Fruit fly (Drosophila melanogaster) whole organism, embryonic: Measurements from ENCODE around the gene CG32388.

Experiments used
- Adf1 ChIP-seq: fragments of 200-800 bp; sonication (Bioruptor generic); IDR thresholded peaks from 2 replicates; pipeline ENCODE4 v1.3.6; 2022; ENCODE audit warnings: missing biosample characterization, missing genetic modification characterization
- Asciz ChIP-seq: fragments of 200-800 bp; sonication (Bioruptor generic); optimal IDR thresholded peaks from 2 replicates; lab custom pipeline; 2017; ENCODE audit warnings: missing biosample characterization, mild to moderate bottlenecking, missing genetic modification characterization, missing genetic modification reagents
- CG10274 ChIP-seq: fragments of 200-800 bp; sonication (Bioruptor generic); optimal IDR thresholded peaks from 3 replicates; lab custom pipeline; 2017; ENCODE audit warnings: missing biosample characterization, mild to moderate bottlenecking, missing genetic modification characterization
- CG10321 ChIP-seq: fragments of 200-800 bp; sonication (Bioruptor generic); IDR thresholded peaks from 2 replicates; pipeline ENCODE4 v1.3.6; 2022; ENCODE audit warnings: missing biosample characterization, missing genetic modification characterization
- CG11560 ChIP-seq: fragments of 200-800 bp; sonication (Bioruptor generic); IDR thresholded peaks from 3 replicates; pipeline ENCODE4 v1.3.6; 2022; ENCODE audit warnings: missing biosample characterization, missing genetic modification characterization
- CG12071 ChIP-seq: fragments of 200-800 bp; sonication (Bioruptor generic); optimal IDR thresholded peaks from 3 replicates; lab custom pipeline; 2018; ENCODE audit warnings: missing biosample characterization, mild to moderate bottlenecking, missing genetic modification characterization
- CG12104 ChIP-seq: fragments of 200-800 bp; sonication (Bioruptor generic); optimal IDR thresholded peaks from 3 replicates; lab custom pipeline; 2016; ENCODE audit warnings: missing biosample characterization, missing genetic modification characterization
- CG1233 ChIP-seq: fragments of 200-800 bp; sonication (Bioruptor generic); optimal IDR thresholded peaks from 4 replicates; lab custom pipeline; 2018; ENCODE audit warnings: missing biosample characterization, mild to moderate bottlenecking, missing genetic modification characterization
- CG13287 ChIP-seq: fragments of 200-800 bp; sonication (Bioruptor generic); IDR thresholded peaks from 2 replicates; pipeline ENCODE4 v1.3.6; 2022; ENCODE audit warnings: missing biosample characterization, missing genetic modification characterization; ENCODE audit not compliant: partially characterized antibody
- CG14441 ChIP-seq: fragments of 200-800 bp; sonication (Bioruptor generic); IDR thresholded peaks from 2 replicates; pipeline ENCODE4 v1.3.6; 2022; ENCODE audit warnings: missing biosample characterization, missing genetic modification characterization
- CG2202 ChIP-seq: fragments of 200-800 bp; sonication (Bioruptor generic); optimal IDR thresholded peaks from 2 replicates; lab custom pipeline; 2018; ENCODE audit warnings: missing biosample characterization, mild to moderate bottlenecking, missing genetic modification characterization
- CG30431 ChIP-seq: fragments of 200-800 bp; sonication (Bioruptor generic); optimal IDR thresholded peaks from 2 replicates; lab custom pipeline; 2017; ENCODE audit warnings: missing biosample characterization, missing genetic modification characterization
- CG31388 ChIP-seq: fragments of 200-800 bp; sonication (Bioruptor generic); optimal IDR thresholded peaks from 2 replicates; lab custom pipeline; 2016; ENCODE audit warnings: missing biosample characterization, missing genetic modification characterization
- CG43689 ChIP-seq: fragments of 200-800 bp; sonication (Bioruptor generic); IDR thresholded peaks from 2 replicates; pipeline ENCODE4 v1.3.6; 2022; ENCODE audit warnings: missing biosample characterization, missing genetic modification characterization
- CG7745 ChIP-seq: fragments of 200-800 bp; sonication (Bioruptor generic); optimal IDR thresholded peaks from 2 replicates; lab custom pipeline; 2018; ENCODE audit warnings: missing biosample characterization, mild to moderate bottlenecking, missing genetic modification characterization, moderate library complexity
- CG8290 ChIP-seq, 3 experiments: fragments of 200-800 bp; sonication (Bioruptor generic); optimal IDR thresholded peaks; 2 replicates each; lab custom pipeline; 2016 to 2019; ENCODE audit warnings: missing biosample characterization in 3 of 3, missing genetic modification characterization in 3 of 3, mild to moderate bottlenecking in 2 of 3, moderate library complexity in 1 of 3
- CG9817 ChIP-seq: fragments of 200-800 bp; sonication (Bioruptor generic); optimal IDR thresholded peaks from 2 replicates; lab custom pipeline; 2018; ENCODE audit warnings: missing biosample characterization, mild to moderate bottlenecking, missing genetic modification characterization, moderate library complexity
- Dek ChIP-seq: fragments of 200-800 bp; sonication (Bioruptor generic); optimal IDR thresholded peaks from 3 replicates; lab custom pipeline; 2019; ENCODE audit warnings: missing biosample characterization, mild to moderate bottlenecking, missing genetic modification characterization, moderate library complexity
- Ets65A ChIP-seq: fragments of 200-800 bp; sonication (Bioruptor generic); peaks from one replicate; lab custom pipeline; 2016; ENCODE audit warnings: missing biosample characterization, missing genetic modification characterization
- Fer1 ChIP-seq: fragments of 200-800 bp; sonication (Bioruptor generic); optimal IDR thresholded peaks from 2 replicates; lab custom pipeline; 2017; ENCODE audit warnings: missing biosample characterization, mild to moderate bottlenecking, missing genetic modification characterization
- Lim3 ChIP-seq: fragments of 200-800 bp; sonication (Bioruptor generic); IDR thresholded peaks from 2 replicates; pipeline ENCODE4 v1.3.6; 2022; ENCODE audit warnings: missing biosample characterization, missing genetic modification characterization
- Meics ChIP-seq: fragments of 200-800 bp; sonication (Bioruptor generic); optimal IDR thresholded peaks from 2 replicates; lab custom pipeline; 2017; ENCODE audit warnings: missing biosample characterization, mild to moderate bottlenecking, missing genetic modification characterization
- Mrtf ChIP-seq: fragments of 200-800 bp; sonication (Bioruptor generic); IDR thresholded peaks from 3 replicates; pipeline ENCODE4 v1.3.6; 2022; ENCODE audit warnings: missing biosample characterization, missing genetic modification characterization
- Pdp1 ChIP-seq, 2 experiments: fragments of 200-800 bp; sonication (Bioruptor generic); optimal IDR thresholded peaks; 3 replicates each; lab custom pipeline; 2016; ENCODE audit warnings: missing biosample characterization in 2 of 2, missing genetic modification characterization in 2 of 2, mild to moderate bottlenecking in 1 of 2, moderate library complexity in 1 of 2
- Poxn ChIP-seq: fragments of 200-800 bp; sonication (Bioruptor generic); IDR thresholded peaks from 2 replicates; pipeline ENCODE4 v1.3.6; 2022; ENCODE audit warnings: missing biosample characterization, missing genetic modification characterization
- Rx ChIP-seq: fragments of 200-800 bp; sonication (Bioruptor generic); IDR thresholded peaks from 2 replicates; pipeline ENCODE4 v1.3.6; 2022; ENCODE audit warnings: missing biosample characterization, missing genetic modification characterization
- TFAM ChIP-seq: fragments of 200-800 bp; sonication (Bioruptor generic); optimal IDR thresholded peaks from 2 replicates; lab custom pipeline; 2017; ENCODE audit warnings: missing biosample characterization, missing genetic modification characterization, inconsistent platforms
- Usf ChIP-seq: fragments of 200-800 bp; sonication (Bioruptor generic); optimal IDR thresholded peaks from 2 replicates; lab custom pipeline; 2017; ENCODE audit warnings: missing genotype, missing biosample characterization, missing genetic modification characterization
- amos ChIP-seq: fragments of 200-800 bp; sonication (Bioruptor generic); IDR thresholded peaks from 2 replicates; pipeline ENCODE4 v1.3.6; 2022; ENCODE audit warnings: missing biosample characterization, missing genetic modification characterization; ENCODE audit not compliant: partially characterized antibody
- az2 ChIP-seq: fragments of 200-800 bp; sonication (Bioruptor generic); optimal IDR thresholded peaks from 3 replicates; lab custom pipeline; 2016; ENCODE audit warnings: missing biosample characterization, missing genetic modification characterization
- chm ChIP-seq: fragments of 200-800 bp; sonication (Bioruptor generic); IDR thresholded peaks from 2 replicates; pipeline ENCODE4 v1.3.6; 2022; ENCODE audit warnings: missing biosample characterization, missing genetic modification characterization
- ci ChIP-seq: fragments of 200-800 bp; sonication (Bioruptor generic); IDR thresholded peaks from 3 replicates; pipeline ENCODE4 v1.3.6; 2022; ENCODE audit warnings: missing biosample characterization, missing genetic modification characterization
- crp ChIP-seq, 2 experiments: fragments of 200-800 bp; sonication (Bioruptor generic); optimal IDR thresholded peaks; 2 replicates in 1 of 2; 3 replicates in 1 of 2; lab custom pipeline; 2017; ENCODE audit warnings: missing biosample characterization in 2 of 2, missing genetic modification characterization in 2 of 2, mild to moderate bottlenecking in 1 of 2, moderate library complexity in 1 of 2
- dimm ChIP-seq: fragments of 200-800 bp; sonication (Bioruptor generic); IDR thresholded peaks from 2 replicates; pipeline ENCODE4 v1.3.6; 2022; ENCODE audit warnings: missing biosample characterization, missing genetic modification characterization
- gt ChIP-seq: fragments of 200-800 bp; sonication (Bioruptor generic); IDR thresholded peaks from 2 replicates; pipeline ENCODE4 v1.3.6; 2022; ENCODE audit warnings: missing biosample characterization, missing genetic modification characterization
- lbe ChIP-seq: fragments of 200-800 bp; sonication (Bioruptor generic); optimal IDR thresholded peaks from 2 replicates; lab custom pipeline; 2016; ENCODE audit warnings: missing biosample characterization, mild to moderate bottlenecking, missing genetic modification characterization
- nerfin-1 ChIP-seq: fragments of 200-800 bp; sonication (Bioruptor generic); optimal IDR thresholded peaks from 3 replicates; lab custom pipeline; 2019; ENCODE audit warnings: missing biosample characterization, mild to moderate bottlenecking, missing genetic modification characterization, moderate library complexity
- pb ChIP-seq: fragments of 200-800 bp; sonication (Bioruptor generic); optimal IDR thresholded peaks from 3 replicates; lab custom pipeline; 2016; ENCODE audit warnings: missing biosample characterization, missing genetic modification characterization
- phol ChIP-seq: fragments of 200-800 bp; sonication (Bioruptor generic); optimal IDR thresholded peaks from 3 replicates; lab custom pipeline; 2018; ENCODE audit warnings: missing biosample characterization, mild to moderate bottlenecking, missing genetic modification characterization, moderate library complexity
- ranshi ChIP-seq: fragments of 200-800 bp; sonication (Bioruptor generic); IDR thresholded peaks from 2 replicates; pipeline ENCODE4 v1.3.6; 2022; ENCODE audit warnings: missing biosample characterization, missing genetic modification characterization
- rib ChIP-seq: fragments of 200-800 bp; sonication (Bioruptor generic); IDR thresholded peaks from 2 replicates; pipeline ENCODE4 v1.3.6; 2022; ENCODE audit warnings: missing biosample characterization, missing genetic modification characterization
- seq ChIP-seq: fragments of 200-800 bp; sonication (Bioruptor generic); IDR thresholded peaks from 2 replicates; pipeline ENCODE4 v1.3.6; 2022; ENCODE audit warnings: missing biosample characterization, missing genetic modification characterization
- sima ChIP-seq: fragments of 200-800 bp; sonication (Bioruptor generic); optimal IDR thresholded peaks from 2 replicates; lab custom pipeline; 2016; ENCODE audit warnings: missing biosample characterization, missing genetic modification characterization
- slbo ChIP-seq: fragments of 200-800 bp; sonication (Bioruptor generic); IDR thresholded peaks from 2 replicates; pipeline ENCODE4 v1.3.6; 2022; ENCODE audit warnings: missing biosample characterization, missing genetic modification characterization
- sob ChIP-seq: fragments of 200-800 bp; sonication (Bioruptor generic); IDR thresholded peaks from 2 replicates; pipeline ENCODE4 v1.3.6; 2022; ENCODE audit warnings: missing biosample characterization, missing genetic modification characterization
- sqz ChIP-seq: fragments of 200-800 bp; sonication (Bioruptor generic); optimal IDR thresholded peaks from 3 replicates; lab custom pipeline; 2018; ENCODE audit warnings: missing biosample characterization, mild to moderate bottlenecking, missing genetic modification characterization
- tx ChIP-seq: fragments of 200-800 bp; sonication (Bioruptor generic); optimal IDR thresholded peaks from 2 replicates; lab custom pipeline; 2016; ENCODE audit warnings: missing biosample characterization, missing genetic modification characterization
- wek ChIP-seq: fragments of 200-800 bp; sonication (Bioruptor generic); optimal IDR thresholded peaks from 3 replicates; lab custom pipeline; 2018; ENCODE audit warnings: missing biosample characterization, mild to moderate bottlenecking, missing genetic modification characterization, moderate library complexity
- z ChIP-seq: fragments of 200-800 bp; sonication (Bioruptor generic); IDR thresholded peaks from 3 replicates; pipeline ENCODE4 v1.3.6; 2022; ENCODE audit warnings: missing biosample characterization, missing genetic modification characterization

CG32388 gene

DNA sequence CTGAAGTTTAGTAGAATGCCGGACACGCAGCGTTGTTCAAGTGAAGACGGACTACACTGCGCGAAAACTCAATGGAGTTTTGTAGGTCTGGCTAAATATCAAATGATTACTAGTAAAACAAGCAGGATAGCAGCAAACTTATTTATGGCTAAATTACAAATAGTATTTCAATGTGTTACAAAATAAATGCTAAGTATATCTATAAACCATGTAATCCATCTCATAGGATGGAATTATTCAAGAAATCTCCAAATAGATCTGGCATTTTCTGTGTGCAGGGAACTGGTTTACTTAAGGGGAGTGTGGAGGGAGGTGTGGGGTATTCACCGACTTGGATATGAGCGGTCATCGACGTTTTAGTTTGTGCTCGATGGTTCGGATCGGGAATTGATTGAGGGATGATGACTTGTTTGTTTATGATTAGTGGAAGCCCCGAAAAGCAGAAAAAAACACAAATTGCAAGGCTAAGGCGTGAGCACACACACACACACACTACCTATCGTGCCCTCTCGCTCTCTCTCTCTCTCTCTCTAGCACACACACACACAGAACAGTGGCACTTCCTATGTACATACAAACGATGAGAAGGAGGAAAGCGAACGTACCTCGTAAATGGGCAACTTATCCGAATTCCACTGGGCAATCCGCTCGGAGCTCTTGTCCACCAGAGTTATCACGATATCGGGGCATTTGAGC is 20.4 kb downstream of the CG32388 start (continued):
- TF ChIP-seq wek (peak; percentile 70), CG11560 (peak; percentile 41; the same call in 1 of the 3 replicates), CG1233 (GFP tag; lab: Kevin White, UChicago) (peak; percentile 72), lbe (no peak), Usf (GFP tag; lab: Kevin White, UChicago) (peak; percentile 54), CG30431 (peak; percentile 70), Pdp1 (GFP tag; optimal IDR thresholded peaks at IDR 0.05; lab: Kevin White, UChicago) (peak; percentile 74 to 75), CG12071 (GFP tag; lab: Kevin White, UChicago) (peak; percentile 73), sob (GFP tag; lab: Robert Waterston, UW) (peak; percentile 71), slbo (peak; percentile 74), CG43689 (GFP tag; lab: Robert Waterston, UW) (0 out of 2 replicates have a peak, but pooled peaks have one; percentile 30), sima (peak; percentile 27), CG2202 (tag; lab: Kevin White, UChicago) (peak; percentile 69), Asciz (peak; percentile 65), Adf1 (GFP tag; lab: Robert Waterston, UW) (peak; percentile 30; the same call in 1 of the 2 replicates), CG10274 (GFP tag; lab: Kevin White, UChicago) (peak; percentile 35), TFAM (peak; percentile 40), Fer1 (peak; percentile 78), tx (GFP tag; lab: Kevin White, UChicago) (peak; percentile 78), Rx (GFP tag; lab: Robert Waterston, UW) (no peak), CG7745 (tag; lab: Kevin White, UChicago) (no peak), az2 (GFP tag; lab: Kevin White, UChicago) (peak; percentile 85), rib (GFP tag; lab: Robert Waterston, UW) (no peak), CG8290 (GFP tag; optimal IDR thresholded peaks at IDR 0.05; lab: Kevin White, UChicago) (peak; percentile 38), CG8290 (tag; optimal IDR thresholded peaks at IDR 0.05; lab: Kevin White, UChicago) (peak in 1 of 2 experiments; percentile 85), Dek (peak; percentile 71), dimm (peak; percentile 34; the same call in 1 of the 2 replicates), sqz (peak; percentile 30), Lim3 (GFP tag; lab: Robert Waterston, UW) (peak; percentile 64), phol (tag; lab: Kevin White, UChicago) (peak; percentile 86), CG14441 (GFP tag; lab: Robert Waterston, UW) (peak; percentile 77), pb (GFP tag; lab: Kevin White, UChicago) (peak; percentile 67), z (GFP tag; lab: Robert Waterston, UW) (no peak), Poxn (GFP tag; lab: Robert Waterston, UW) (no peak), crp (GFP tag; optimal IDR thresholded peaks at IDR 0.05; lab: Kevin White, UChicago) (peak in 1 of 2 experiments; percentile 19), ci (GFP tag; lab: Robert Waterston, UW) (peak; percentile 82), chm (GFP tag; lab: Robert Waterston, UW) (peak; percentile 58; the same call in 1 of the 2 replicates), Ets65A (GFP tag; lab: Kevin White, UChicago) (peak; percentile 95), amos (no peak), ranshi (GFP tag; lab: Robert Waterston, UW) (peak; percentile 64; the same call in 1 of the 2 replicates), nerfin-1 (tag; lab: Kevin White, UChicago) (peak; percentile 18), Meics (GFP tag; lab: Kevin White, UChicago) (peak; percentile 81), Mrtf (GFP tag; lab: Robert Waterston, UW) (peak; percentile 77), CG9817 (tag; lab: Kevin White, UChicago) (peak; percentile 56), gt (GFP tag; lab: Robert Waterston, UW) (no peak), CG10321 (no peak; the same call in 1 of the 2 replicates), CG31388 (peak; percentile 13), seq (GFP tag; lab: Robert Waterston, UW) (peak; percentile 69), CG12104 (peak; percentile 73), CG13287 (no peak)
